Worm (Caenorhabditis elegans): ENCODE results near the gene ZK896.5.
A peak's percentile ranks its signal among the peaks of the same experiment; 100 is the strongest.

ZK896.5 gene

ce11 chrIV:12899392-12899791, 19.9 kb upstream of the ZK896.5 start, which contains the start of gene K08D8.9:
K08D8.9 (plus strand) TSS chrIV:12899692.
- TF ChIP-seq crh-2 (tag; optimal IDR thresholded peaks at IDR 0.05) (no peak), unc-62 (GFP tag; optimal IDR thresholded peaks at IDR 0.05) (no peak), ztf-11 (tag; optimal IDR thresholded peaks at IDR 0.05) (no peak), elt-3 (tag; optimal IDR thresholded peaks at IDR 0.05) (no peak), Y55F3AM.14 (GFP tag; optimal IDR thresholded peaks at IDR 0.05) (no peak), fos-1 (tag; optimal IDR thresholded peaks at IDR 0.05) (no peak), lsy-2 (tag; optimal IDR thresholded peaks at IDR 0.05) (no peak)

- TF ChIP-seq nhr-77 (tag; optimal IDR thresholded peaks at IDR 0.05) = no peak
- no peak for TF ChIP-seq ZK546.5 (tag; optimal IDR thresholded peaks at IDR 0.05)
- no peak for TF ChIP-seq ztf-11 (tag; optimal IDR thresholded peaks at IDR 0.05)
Observed at ce11 chrIV:12898823-12899222, 19.4 kb upstream of the ZK896.5 start.

ce11 chrIV:12897146-12897545, 17.7 kb upstream of the ZK896.5 start:
- TF ChIP-seq nhr-6 (tag; optimal IDR thresholded peaks at IDR 0.05) (no peak), crh-2 (tag; optimal IDR thresholded peaks at IDR 0.05) (no peak), nhr-23 (tag; optimal IDR thresholded peaks at IDR 0.05) (no peak), lin-11 (tag; optimal IDR thresholded peaks at IDR 0.05) (no peak), nhr-21 (tag; optimal IDR thresholded peaks at IDR 0.05) (no peak), ztf-1 (GFP tag; conservative IDR thresholded peaks at IDR 0.05) (no peak), sem-4 (tag; optimal IDR thresholded peaks at IDR 0.05) (no peak), Y55F3AM.14 (GFP tag; optimal IDR thresholded peaks at IDR 0.05) (no peak), nhr-10 (tag; optimal IDR thresholded peaks at IDR 0.05) (no peak), ztf-11 (tag; optimal IDR thresholded peaks at IDR 0.05) (no peak), nhr-25 (tag; optimal IDR thresholded peaks at IDR 0.05) (no peak), sma-3 (GFP tag; optimal IDR thresholded peaks at IDR 0.05) (no peak), ZK546.5 (tag; optimal IDR thresholded peaks at IDR 0.05) (no peak), ceh-82 (tag; optimal IDR thresholded peaks at IDR 0.05) (no peak), unc-62 (GFP tag; optimal IDR thresholded peaks at IDR 0.05) (no peak), elt-3 (tag; optimal IDR thresholded peaks at IDR 0.05) (no peak), mdl-1 (tag; optimal IDR thresholded peaks at IDR 0.05) (no peak), gmeb-1 (tag; optimal IDR thresholded peaks at IDR 0.05) (no peak)

DNA sequence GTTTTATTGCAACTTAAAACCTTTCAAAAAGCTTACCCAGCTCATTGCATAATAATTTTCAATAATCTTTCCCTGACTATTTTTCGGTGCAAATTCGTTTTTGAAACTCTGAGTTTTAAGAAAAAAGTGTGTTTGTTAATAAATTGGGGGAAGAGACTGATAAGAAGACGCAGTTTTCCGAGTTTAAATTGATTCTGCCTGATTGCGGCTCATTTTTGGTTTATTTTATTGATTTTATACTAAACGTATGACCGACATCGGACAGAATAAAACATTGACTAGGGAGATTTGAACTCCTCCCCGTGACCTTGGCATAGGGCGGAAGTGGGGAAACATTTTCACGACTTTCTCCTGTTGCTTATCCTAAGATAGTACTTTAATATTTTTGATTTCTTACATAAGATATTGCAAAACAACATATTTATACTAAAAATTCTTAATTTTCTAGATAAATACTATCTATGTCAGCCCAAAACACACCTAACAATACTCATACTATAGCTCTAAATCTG, 17.0 kb upstream of the ZK896.5 start, which contains the start of gene K08D8.7:
TSS of gene K08D8.7 (plus strand) at position 462 of the 512 bp plus-strand sequence.
- TF ChIP-seq fos-1 (tag; optimal IDR thresholded peaks at IDR 0.05) (peak; percentile 70), R02D3.7 (tag; optimal IDR thresholded peaks at IDR 0.05) (no peak)

- TF ChIP-seq lin-13 (GFP tag; optimal IDR thresholded peaks at IDR 0.05) (no peak), elt-3 (tag; optimal IDR thresholded peaks at IDR 0.05) (no peak)
Observed at ce11 chrIV:12894996-12895395, 15.6 kb upstream of the ZK896.5 start, which contains the start of gene K08D8.11. K08D8.11 (plus strand) TSS chrIV:12895296.

DNA sequence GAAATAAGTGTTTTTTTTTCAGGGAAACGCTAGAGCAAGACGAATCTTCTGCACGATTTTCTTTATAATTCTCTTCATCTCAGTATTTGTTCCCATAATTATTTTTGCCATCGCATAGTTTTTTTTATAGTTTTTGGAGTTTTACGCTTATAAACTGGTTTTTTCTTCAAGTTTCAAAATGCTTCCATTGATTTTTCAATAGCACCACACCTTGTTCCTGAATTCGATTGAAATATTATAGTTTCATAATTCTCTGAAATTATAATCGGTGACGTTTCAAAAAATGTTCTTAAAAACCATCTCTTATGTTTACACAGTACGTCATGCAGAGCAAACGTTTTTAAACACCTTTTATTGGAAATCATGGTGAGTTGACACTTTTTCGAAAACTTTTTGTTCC, 13.7 kb upstream of the ZK896.5 start, which contains the start of gene K08D8.12:
TSS of gene K08D8.12 (plus strand) at position 301 of the 400 bp plus-strand sequence.
- TF ChIP-seq nhr-21 (tag; optimal IDR thresholded peaks at IDR 0.05) (no peak), F13H6.1 (tag; optimal IDR thresholded peaks at IDR 0.05) (no peak), unc-62 (GFP tag; optimal IDR thresholded peaks at IDR 0.05) (no peak), skn-1 (tag; optimal IDR thresholded peaks at IDR 0.05) (no peak), blmp-1 (tag; optimal IDR thresholded peaks at IDR 0.05; ENCODE audit: insufficient read depth) (no peak), nhr-6 (tag; optimal IDR thresholded peaks at IDR 0.05) (no peak), lin-13 (GFP tag; optimal IDR thresholded peaks at IDR 0.05) (no peak), aly-2 (tag; optimal IDR thresholded peaks at IDR 0.05) (no peak), nhr-25 (tag; optimal IDR thresholded peaks at IDR 0.05) (no peak), unc-55 (GFP tag; optimal IDR thresholded peaks at IDR 0.05) (no peak), lin-39 (tag; optimal IDR thresholded peaks at IDR 0.05) (no peak), R02D3.7 (tag; optimal IDR thresholded peaks at IDR 0.05) (no peak)

ce11 chrIV:12892194-12892593, 12.7 kb upstream of the ZK896.5 start, which contains the start of gene K08D8.1:
K08D8.1 (plus strand) TSS chrIV:12892494.
- TF ChIP-seq C34F6.9 (tag; optimal IDR thresholded peaks at IDR 0.05) = no peak
- no peak for TF ChIP-seq blmp-1 (tag; optimal IDR thresholded peaks at IDR 0.05; ENCODE audit: insufficient read depth)
- no peak for TF ChIP-seq F13H6.1 (tag; optimal IDR thresholded peaks at IDR 0.05)
- TF ChIP-seq mdl-1 (tag; optimal IDR thresholded peaks at IDR 0.05) = no peak
- TF ChIP-seq mab-5 (tag; optimal IDR thresholded peaks at IDR 0.05) = no peak
- TF ChIP-seq dmd-4 (tag; optimal IDR thresholded peaks at IDR 0.05) = no peak

Measured in whole organism, L2 larva.